Worm (Caenorhabditis elegans) whole organism, L4 larva: Measurements from ENCODE around the gene F57G4.1.

Source experiments
- D1046.2 ChIP-seq: fragments of 200-800 bp; sonication (Bioruptor generic); IDR thresholded peaks from 2 replicates; pipeline ENCODE4 v1.3.6; 2022; ENCODE audit warnings: missing genetic modification characterization, missing compliant biosample characterization
- Y105C5A.15 ChIP-seq: fragments of 200-800 bp; sonication (Bioruptor generic); IDR thresholded peaks from 2 replicates; pipeline ENCODE4 v1.3.6; 2022; ENCODE audit warnings: missing genetic modification characterization, missing compliant biosample characterization
- Y5F2A.4 ChIP-seq: fragments of 200-800 bp; sonication (Bioruptor generic); optimal IDR thresholded peaks from 2 replicates; lab custom pipeline; 2018; ENCODE audit warnings: mild to moderate bottlenecking, missing genetic modification characterization, missing compliant biosample characterization
- ceh-44 ChIP-seq: fragments of 200-800 bp; sonication (Bioruptor generic); IDR thresholded peaks from 2 replicates; pipeline ENCODE4 v1.3.6; 2022; ENCODE audit warnings: missing genetic modification reagents, missing genetic modification characterization, missing compliant biosample characterization
- dmd-8 ChIP-seq: fragments of 200-800 bp; sonication (Bioruptor generic); IDR thresholded peaks from 2 replicates; pipeline ENCODE4 v1.3.6; 2022; ENCODE audit warnings: missing genetic modification characterization, missing compliant biosample characterization
- duxl-1 ChIP-seq: sonication (generic microtip); optimal IDR thresholded peaks from 2 replicates; lab custom pipeline; 2016; ENCODE audit warnings: mild to moderate bottlenecking, missing genetic modification characterization, moderate library complexity, missing compliant biosample characterization; ENCODE audit not compliant: poor library complexity
- egl-27 ChIP-seq: sonication (generic microtip); optimal IDR thresholded peaks from 3 replicates; lab custom pipeline; 2017; ENCODE audit warnings: missing biosample characterization, missing genetic modification reagents, missing genetic modification characterization
- hif-1 ChIP-seq, 2 experiments: sonication (generic microtip); optimal IDR thresholded peaks; 2 replicates each; lab custom pipeline; 2016 to 2017; ENCODE audit warnings: missing compliant biosample characterization in 2 of 2, missing genetic modification characterization in 2 of 2, missing genetic modification reagents in 2 of 2, missing genotype in 2 of 2, mild to moderate bottlenecking in 1 of 2
- jun-1 ChIP-seq: fragments of 150-350 bp; optimal IDR thresholded peaks from 2 replicates; lab custom pipeline; 2014; ENCODE audit warnings: missing biosample characterization, missing genetic modification reagents, missing genetic modification characterization
- lin-13 ChIP-seq: fragments of 150-350 bp; optimal IDR thresholded peaks from 2 replicates; lab custom pipeline; 2014; ENCODE audit warnings: missing biosample characterization, missing genetic modification reagents, missing genetic modification characterization
- mes-2 ChIP-seq: sonication (generic microtip); optimal IDR thresholded peaks from 2 replicates; lab custom pipeline; 2016; ENCODE audit warnings: missing genotype, mild to moderate bottlenecking, missing genetic modification characterization, missing compliant biosample characterization; ENCODE audit not compliant: poor library complexity, severe bottlenecking
- mxl-3 ChIP-seq: fragments of 200-800 bp; sonication (Bioruptor generic); optimal IDR thresholded peaks from 2 replicates; lab custom pipeline; 2018; ENCODE audit warnings: mild to moderate bottlenecking, missing genetic modification characterization, missing compliant biosample characterization
- nhr-10 ChIP-seq: fragments of 150-350 bp; optimal IDR thresholded peaks from 2 replicates; lab custom pipeline; 2014; ENCODE audit warnings: missing biosample characterization, missing genetic modification characterization
- nhr-111 ChIP-seq: fragments of 200-800 bp; sonication (Bioruptor generic); optimal IDR thresholded peaks from 2 replicates; lab custom pipeline; 2018; ENCODE audit warnings: mild to moderate bottlenecking, missing genetic modification characterization, missing compliant biosample characterization
- nhr-41 ChIP-seq: fragments of 200-800 bp; sonication (Bioruptor generic); IDR thresholded peaks from 2 replicates; pipeline ENCODE4 v1.3.6; 2022; ENCODE audit warnings: missing genetic modification reagents, missing genetic modification characterization, missing compliant biosample characterization
- pha-4 ChIP-seq, 2 experiments: fragments of 150-350 bp in 1 of 2; fragments of 200-800 bp in 1 of 2; sonication (Bioruptor generic) in 1 of 2; IDR thresholded peaks in 1 of 2; optimal IDR thresholded peaks in 1 of 2; 2 replicates each; pipeline versions ENCODE4 v1.3.6 to Lab custom; 2014 to 2022; ENCODE audit warnings: missing genetic modification characterization in 2 of 2, missing genetic modification reagents in 2 of 2, missing biosample characterization in 1 of 2, missing compliant biosample characterization in 1 of 2
- pqm-1 ChIP-seq: sonication (generic microtip); optimal IDR thresholded peaks from 2 replicates; lab custom pipeline; 2017; ENCODE audit warnings: missing biosample characterization, missing genetic modification characterization
- zag-1 ChIP-seq: fragments of 150-350 bp; optimal IDR thresholded peaks from 2 replicates; lab custom pipeline; 2014; ENCODE audit warnings: missing biosample characterization, missing genetic modification characterization
- ztf-11 ChIP-seq: fragments of 150-350 bp; optimal IDR thresholded peaks from 2 replicates; lab custom pipeline; 2014; ENCODE audit warnings: missing biosample characterization, missing genetic modification characterization

The F57G4.1 gene

DNA sequence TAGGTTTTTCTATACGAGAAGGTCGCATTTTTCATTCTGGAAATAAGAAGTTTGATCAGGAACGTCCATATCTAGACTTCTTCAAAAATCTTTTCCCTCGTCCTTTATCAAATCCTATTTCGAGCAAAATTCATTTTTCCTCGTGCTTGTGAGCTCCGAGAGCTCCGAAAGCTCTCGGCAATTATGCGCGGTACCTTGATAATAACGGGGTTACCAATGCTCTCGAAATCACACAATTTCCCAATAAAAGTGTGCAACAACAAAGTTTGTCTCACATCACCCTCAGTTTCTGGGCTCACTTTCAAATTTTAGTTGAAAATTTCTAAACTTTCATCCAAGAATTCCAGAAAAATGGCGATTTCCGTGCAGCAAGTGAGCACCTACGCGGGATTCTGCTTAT is 45.2 kb downstream of the F57G4.1 start, which contains the start of gene str-89:
Gene str-89 (plus strand): TSS at position 301 of the 400 bp plus-strand sequence.
- no peak for TF ChIP-seq ceh-44 (GFP tag; lab: Robert Waterston, UW)

DNA sequence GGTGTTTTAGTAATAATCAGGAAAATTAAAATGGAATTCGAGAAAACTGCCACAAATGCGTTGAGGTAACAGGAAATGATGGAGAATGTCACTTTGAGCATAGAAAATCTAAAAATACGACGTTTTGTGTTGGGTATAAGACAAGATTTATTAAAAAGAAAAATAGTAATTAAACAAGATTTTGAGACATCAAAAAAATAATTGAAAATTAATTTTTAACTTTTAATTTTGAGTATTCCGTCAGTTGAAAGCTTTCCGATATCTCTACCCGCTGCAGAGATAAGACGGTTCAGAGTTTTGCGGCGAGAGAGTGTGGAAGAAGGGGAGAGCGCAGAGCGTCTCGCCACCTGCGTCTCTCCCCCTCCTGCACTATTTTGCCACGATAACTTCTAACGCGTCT is 50.0 kb downstream of the F57G4.1 start, which contains the start of gene str-93:
Gene str-93 (minus strand): TSS at position 101 of the 400 bp plus-strand sequence.
- TF ChIP-seq dmd-8 (GFP tag; lab: Robert Waterston, UW) (no peak), Y5F2A.4 (GFP tag; lab: Kevin White, UChicago) (no peak), mes-2 (tag; lab: Kevin White, UChicago) (no peak), hif-1 (tag; optimal IDR thresholded peaks at IDR 0.05; lab: Kevin White, UChicago) (no peak), ztf-11 (no peak), duxl-1 (tag; lab: Kevin White, UChicago) (no peak), mxl-3 (GFP tag; lab: Kevin White, UChicago) (no peak), D1046.2 (GFP tag; lab: Robert Waterston, UW) (no peak), lin-13 (GFP tag; lab: Kevin White, UChicago) (no peak), egl-27 (tag; lab: Kevin White, UChicago) (no peak), pha-4 (GFP tag; IDR thresholded peaks at IDR 0.05; lab: Robert Waterston, UW) (no peak), pha-4 (tag; optimal IDR thresholded peaks at IDR 0.05; lab: Kevin White, UChicago) (no peak), nhr-111 (GFP tag; lab: Kevin White, UChicago) (no peak), nhr-10 (tag; lab: Kevin White, UChicago) (no peak), nhr-41 (GFP tag; lab: Robert Waterston, UW) (no peak), Y105C5A.15 (GFP tag; lab: Robert Waterston, UW) (no peak), zag-1 (tag; lab: Kevin White, UChicago) (no peak), pqm-1 (tag; lab: Kevin White, UChicago) (no peak), jun-1 (tag; lab: Kevin White, UChicago) (no peak)
